Fruit fly (Drosophila melanogaster) whole organism, wandering third instar larva: ENCODE results near the gene Atat.

Experiments used
- Dfd ChIP-seq: fragments of >200 bp; optimal IDR thresholded peaks from 2 replicates; lab custom pipeline; 2017; ENCODE audit warnings: missing biosample characterization, missing genetic modification characterization
- Dif ChIP-seq: fragments of 200-275, 200-300 bp; sonication (Bioruptor generic); optimal IDR thresholded peaks from 2 replicates; lab custom pipeline; 2018; ENCODE audit warnings: missing biosample characterization, missing genetic modification characterization; ENCODE audit not compliant: partially characterized antibody
- Myc ChIP-seq: fragments of >200 bp; optimal IDR thresholded peaks from 2 replicates; lab custom pipeline; 2017
- h ChIP-seq: fragments of 200-800 bp; sonication (Bioruptor generic); optimal IDR thresholded peaks from 3 replicates; lab custom pipeline; 2016; ENCODE audit warnings: missing biosample characterization, mild to moderate bottlenecking, missing genetic modification characterization
- lola ChIP-seq: fragments of >200 bp; optimal IDR thresholded peaks from 2 replicates; lab custom pipeline; 2017; ENCODE audit warnings: missing biosample characterization, missing genetic modification characterization

- TF ChIP-seq Dif (GFP tag; lab: Kevin White, UChicago), result no peak
- no peak for TF ChIP-seq Myc (lab: Kevin White, UChicago)
- no peak for TF ChIP-seq Dfd (GFP tag; lab: Kevin White, UChicago)
- no peak for TF ChIP-seq h (GFP tag; lab: Kevin White, UChicago)
- TF ChIP-seq lola, result no peak
Observed at dm6 chr3L:9384445-9385079, 42.0 kb downstream of the Atat start.
